Fruit fly (Drosophila melanogaster) whole organism, embryonic: ENCODE data around the gene CG14005.

Experiments
- Aef1 ChIP-seq: fragments of 200-800 bp; sonication (Bioruptor generic); IDR thresholded peaks from 3 replicates; pipeline ENCODE4 v1.3.6; 2022; ENCODE audit warnings: missing biosample characterization, missing genetic modification characterization
- B-H1 ChIP-seq: fragments of 200-800 bp; sonication (Bioruptor generic); IDR thresholded peaks from 3 replicates; pipeline ENCODE4 v1.3.6; 2022; ENCODE audit warnings: missing biosample characterization, missing genetic modification characterization
- CG10267 ChIP-seq: fragments of 200-800 bp; sonication (Bioruptor generic); optimal IDR thresholded peaks from 2 replicates; lab custom pipeline; 2018; ENCODE audit warnings: missing biosample characterization, mild to moderate bottlenecking, missing genetic modification characterization, moderate library complexity
- CG10462 ChIP-seq: fragments of 200-800 bp; sonication (Bioruptor generic); optimal IDR thresholded peaks from 2 replicates; lab custom pipeline; 2016; ENCODE audit warnings: missing biosample characterization, missing genetic modification characterization
- CG10654 ChIP-seq: fragments of 200-800 bp; sonication (Bioruptor generic); optimal IDR thresholded peaks from 2 replicates; lab custom pipeline; 2016; ENCODE audit warnings: missing biosample characterization, missing genetic modification characterization
- CG11247 ChIP-seq: fragments of 200-800 bp; sonication (Bioruptor generic); IDR thresholded peaks from 2 replicates; pipeline ENCODE4 v1.3.6; 2022; ENCODE audit warnings: missing biosample characterization, missing genetic modification characterization
- CG1233 ChIP-seq: fragments of 200-800 bp; sonication (Bioruptor generic); optimal IDR thresholded peaks from 4 replicates; lab custom pipeline; 2018; ENCODE audit warnings: missing biosample characterization, mild to moderate bottlenecking, missing genetic modification characterization
- CG13296 ChIP-seq: fragments of 200-800 bp; sonication (Bioruptor generic); optimal IDR thresholded peaks from 3 replicates; lab custom pipeline; 2018; ENCODE audit warnings: missing biosample characterization, mild to moderate bottlenecking, missing genetic modification characterization
- CG13424 ChIP-seq: fragments of 200-800 bp; sonication (Bioruptor generic); optimal IDR thresholded peaks from 2 replicates; lab custom pipeline; 2019; ENCODE audit warnings: missing biosample characterization, mild to moderate bottlenecking, missing genetic modification characterization, moderate library complexity
- CG14441 ChIP-seq: fragments of 200-800 bp; sonication (Bioruptor generic); IDR thresholded peaks from 2 replicates; pipeline ENCODE4 v1.3.6; 2022; ENCODE audit warnings: missing biosample characterization, missing genetic modification characterization
- CG14667 ChIP-seq: fragments of 200-800 bp; sonication (Bioruptor generic); IDR thresholded peaks from 2 replicates; pipeline ENCODE4 v1.3.6; 2022; ENCODE audit warnings: missing biosample characterization, missing genetic modification characterization
- CG17328 ChIP-seq: fragments of 200-800 bp; sonication (Bioruptor generic); IDR thresholded peaks from 2 replicates; pipeline ENCODE4 v1.3.6; 2022; ENCODE audit warnings: missing biosample characterization, missing genetic modification characterization
- CG18764 ChIP-seq: fragments of 200-800 bp; sonication (Bioruptor generic); optimal IDR thresholded peaks from 3 replicates; lab custom pipeline; 2016; ENCODE audit warnings: missing biosample characterization, missing genetic modification characterization
- CG2712 ChIP-seq: fragments of 200-800 bp; optimal IDR thresholded peaks from 3 replicates; lab custom pipeline; 2019; ENCODE audit warnings: missing biosample characterization, mild to moderate bottlenecking, missing genetic modification characterization, moderate library complexity
- CG4282 ChIP-seq: fragments of 200-800 bp; sonication (Bioruptor generic); optimal IDR thresholded peaks from 2 replicates; lab custom pipeline; 2016; ENCODE audit warnings: missing biosample characterization, missing genetic modification characterization
- CG6813 ChIP-seq: fragments of 200-800 bp; sonication (Bioruptor generic); optimal IDR thresholded peaks from 2 replicates; lab custom pipeline; 2017; ENCODE audit warnings: missing biosample characterization, missing genetic modification characterization, mild to moderate bottlenecking, moderate library complexity, missing genetic modification reagents
- CG9437 ChIP-seq: fragments of 200-800 bp; sonication (Bioruptor generic); optimal IDR thresholded peaks from 2 replicates; lab custom pipeline; 2018; ENCODE audit warnings: missing biosample characterization, mild to moderate bottlenecking, missing genetic modification characterization
- CG9609 ChIP-seq: fragments of 200-800 bp; sonication (Bioruptor generic); optimal IDR thresholded peaks from 3 replicates; lab custom pipeline; 2016; ENCODE audit warnings: missing biosample characterization, missing genetic modification characterization
- Camta ChIP-seq: fragments of 200-800 bp; sonication (Bioruptor generic); optimal IDR thresholded peaks from 2 replicates; lab custom pipeline; 2016; ENCODE audit warnings: missing biosample characterization, missing genetic modification characterization
- Doc3 ChIP-seq: fragments of 200-800 bp; sonication (Bioruptor generic); IDR thresholded peaks from 3 replicates; pipeline ENCODE4 v1.3.6; 2022; ENCODE audit warnings: missing biosample characterization, missing genetic modification characterization; ENCODE audit not compliant: partially characterized antibody
- Dp ChIP-seq: fragments of 200-800 bp; sonication (Bioruptor generic); optimal IDR thresholded peaks from 2 replicates; lab custom pipeline; 2018; ENCODE audit warnings: missing biosample characterization, mild to moderate bottlenecking, missing genetic modification characterization, moderate library complexity
- E2f2 ChIP-seq: fragments of 200-800 bp; sonication (Bioruptor generic); IDR thresholded peaks from 2 replicates; pipeline ENCODE4 v1.3.6; 2022; ENCODE audit warnings: missing biosample characterization, missing genetic modification characterization
- ERR ChIP-seq: fragments of 200-800 bp; sonication (Bioruptor generic); optimal IDR thresholded peaks from 2 replicates; lab custom pipeline; 2016; ENCODE audit warnings: missing biosample characterization, missing genetic modification characterization
- HmgZ ChIP-seq: fragments of 200-800 bp; sonication (Bioruptor generic); optimal IDR thresholded peaks from 2 replicates; lab custom pipeline; 2018; ENCODE audit warnings: missing biosample characterization, mild to moderate bottlenecking, missing genetic modification characterization
- Kr ChIP-seq: fragments of 200-800 bp; sonication (Bioruptor generic); optimal IDR thresholded peaks from 2 replicates; lab custom pipeline; 2017; ENCODE audit warnings: missing biosample characterization, mild to moderate bottlenecking, missing genetic modification characterization
- Lpt ChIP-seq: fragments of >200 bp; optimal IDR thresholded peaks from 2 replicates; lab custom pipeline; 2018; ENCODE audit warnings: missing biosample characterization, missing genetic modification characterization
- MTF-1 ChIP-seq: fragments of 200-800 bp; sonication (Bioruptor generic); optimal IDR thresholded peaks from 2 replicates; lab custom pipeline; 2018; ENCODE audit warnings: missing biosample characterization, mild to moderate bottlenecking, missing genetic modification characterization, borderline replicate concordance
- Myb ChIP-seq: fragments of 200-800 bp; sonication (Bioruptor generic); optimal IDR thresholded peaks from 2 replicates; lab custom pipeline; 2016; ENCODE audit warnings: missing biosample characterization, missing genetic modification characterization
- NK7.1 ChIP-seq: fragments of 200-800 bp; sonication (Bioruptor generic); optimal IDR thresholded peaks from 3 replicates; lab custom pipeline; 2016; ENCODE audit warnings: missing biosample characterization, missing genetic modification characterization
- Nf-YA ChIP-seq: fragments of 200-800 bp; sonication (Bioruptor generic); IDR thresholded peaks from 2 replicates; pipeline ENCODE4 v1.3.6; 2022; ENCODE audit warnings: missing biosample characterization, missing genetic modification characterization
- Trl ChIP-seq, 3 experiments: fragments of >200 bp in 2 of 3; fragments of 200-800 bp in 1 of 3; sonication (Bioruptor generic) in 1 of 3; optimal IDR thresholded peaks; 2 replicates in 1 of 3; 3 replicates in 2 of 3; lab custom pipeline; 2016 to 2017; ENCODE audit warnings: missing biosample characterization in 1 of 3, missing genetic modification characterization in 1 of 3
- ab ChIP-seq: fragments of 200-800 bp; sonication (Bioruptor generic); optimal IDR thresholded peaks from 2 replicates; lab custom pipeline; 2016; ENCODE audit warnings: missing biosample characterization, missing genetic modification characterization
- aop ChIP-seq: fragments of 200-800 bp; sonication (Bioruptor generic); IDR thresholded peaks from 2 replicates; pipeline ENCODE4 v1.3.6; 2022; ENCODE audit warnings: missing biosample characterization, missing genetic modification characterization
- ash1 ChIP-seq: fragments of 200-800 bp; sonication (Bioruptor generic); optimal IDR thresholded peaks from 2 replicates; lab custom pipeline; 2018; ENCODE audit warnings: missing biosample characterization, mild to moderate bottlenecking, missing genetic modification characterization
- bcd ChIP-seq: fragments of 200-800 bp; sonication (Bioruptor generic); optimal IDR thresholded peaks from 2 replicates; lab custom pipeline; 2017; ENCODE audit warnings: missing biosample characterization, mild to moderate bottlenecking, missing genetic modification characterization
- bsh ChIP-seq, 2 experiments: fragments of 200-800 bp; sonication (Bioruptor generic); optimal IDR thresholded peaks; 2 replicates each; lab custom pipeline; 2017 to 2018; ENCODE audit warnings: mild to moderate bottlenecking in 2 of 2, missing biosample characterization in 2 of 2, missing genetic modification characterization in 2 of 2, moderate library complexity in 1 of 2
- crc ChIP-seq: fragments of 200-800 bp; sonication (Bioruptor generic); optimal IDR thresholded peaks from 2 replicates; lab custom pipeline; 2016; ENCODE audit warnings: missing biosample characterization, missing genetic modification characterization
- croc ChIP-seq: fragments of 200-800 bp; sonication (Bioruptor generic); conservative IDR thresholded peaks from 3 replicates; pipeline ENCODE4 v1.3.6; 2022; ENCODE audit warnings: missing biosample characterization, missing genetic modification characterization
- disco-r ChIP-seq: fragments of 200-800 bp; sonication (Bioruptor generic); optimal IDR thresholded peaks from 2 replicates; lab custom pipeline; 2016; ENCODE audit warnings: missing biosample characterization, missing genetic modification characterization
- dysf ChIP-seq: fragments of 200-800 bp; sonication (Bioruptor generic); IDR thresholded peaks from 3 replicates; pipeline ENCODE4 v1.3.6; 2022; ENCODE audit warnings: missing biosample characterization, missing genetic modification characterization
- eyg ChIP-seq: fragments of 200-800 bp; sonication (Bioruptor generic); optimal IDR thresholded peaks from 3 replicates; lab custom pipeline; 2016; ENCODE audit warnings: missing biosample characterization, missing genetic modification characterization
- grau ChIP-seq: fragments of 200-800 bp; optimal IDR thresholded peaks from 3 replicates; lab custom pipeline; 2019; ENCODE audit warnings: missing biosample characterization, mild to moderate bottlenecking, missing genetic modification characterization, moderate library complexity
- gt ChIP-seq: fragments of 200-800 bp; sonication (Bioruptor generic); IDR thresholded peaks from 2 replicates; pipeline ENCODE4 v1.3.6; 2022; ENCODE audit warnings: missing biosample characterization, missing genetic modification characterization
- ken ChIP-seq: fragments of 200-800 bp; sonication (Bioruptor generic); IDR thresholded peaks from 3 replicates; pipeline ENCODE4 v1.3.6; 2022; ENCODE audit warnings: missing biosample characterization, missing genetic modification characterization
- knrl ChIP-seq: fragments of 200-800 bp; sonication (Bioruptor generic); IDR thresholded peaks from 3 replicates; pipeline ENCODE4 v1.3.6; 2022; ENCODE audit warnings: missing biosample characterization, missing genetic modification characterization; ENCODE audit not compliant: partially characterized antibody
- mam ChIP-seq: fragments of 200-800 bp; sonication (Bioruptor generic); optimal IDR thresholded peaks from 3 replicates; lab custom pipeline; 2016; ENCODE audit warnings: missing biosample characterization, missing genetic modification characterization
- oc ChIP-seq: fragments of 200-800 bp; sonication (Bioruptor generic); optimal IDR thresholded peaks from 2 replicates; lab custom pipeline; 2018; ENCODE audit warnings: missing biosample characterization, mild to moderate bottlenecking, missing genetic modification characterization, moderate library complexity
- psq ChIP-seq: fragments of 200-800 bp; sonication (Bioruptor generic); optimal IDR thresholded peaks from 2 replicates; lab custom pipeline; 2017; ENCODE audit warnings: missing biosample characterization, missing genetic modification characterization
- shn ChIP-seq: fragments of 200-800 bp; sonication (Bioruptor generic); optimal IDR thresholded peaks from 3 replicates; lab custom pipeline; 2016; ENCODE audit warnings: missing biosample characterization, missing genetic modification characterization
- sisA ChIP-seq: fragments of 200-800 bp; sonication (Bioruptor generic); IDR thresholded peaks from 2 replicates; pipeline ENCODE4 v1.3.6; 2022; ENCODE audit warnings: missing biosample characterization, missing genetic modification characterization
- zfh1 ChIP-seq: fragments of 200-800 bp; sonication (Bioruptor generic); IDR thresholded peaks from 3 replicates; pipeline ENCODE4 v1.3.6; 2022; ENCODE audit warnings: missing biosample characterization, missing genetic modification characterization

The CG14005 gene

DNA sequence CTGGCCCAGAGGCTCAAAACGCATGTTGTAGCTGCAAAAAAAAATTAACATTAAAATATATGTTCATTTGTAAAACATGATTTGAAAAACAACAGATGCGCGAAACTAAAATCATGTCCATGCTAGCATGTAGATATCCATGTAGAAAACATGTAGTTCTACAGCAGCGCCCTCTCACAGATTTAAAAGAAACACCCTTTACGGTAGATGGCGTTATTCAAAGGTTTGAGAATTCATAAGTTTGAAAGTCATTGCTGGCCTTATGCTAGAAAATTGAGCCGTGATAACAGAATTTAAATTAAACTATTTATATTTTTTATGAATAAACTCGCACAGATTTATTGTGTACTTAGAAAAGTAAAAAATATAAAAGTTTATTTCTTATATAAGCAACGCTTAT, 30.6 kb downstream of the CG14005 start (continued):
- TF ChIP-seq CG9437 (no peak), CG1233 (GFP tag; lab: Kevin White, UChicago) (peak; percentile 39), CG10267 (tag; lab: Kevin White, UChicago) (peak; percentile 15), dysf (GFP tag; lab: Robert Waterston, UW) (peak; percentile 55; the same call in 1 of the 3 replicates), Lpt (no peak), crc (no peak), CG14441 (GFP tag; lab: Robert Waterston, UW) (peak; percentile 44; the same call in 1 of the 2 replicates), ab (GFP tag; lab: Kevin White, UChicago) (no peak), CG10654 (peak; percentile 5), eyg (GFP tag; lab: Kevin White, UChicago) (no peak), CG17328 (0 out of 2 replicates have a peak, but pooled peaks have one; percentile 9), Camta (GFP tag; lab: Kevin White, UChicago) (no peak), bsh (GFP tag; optimal IDR thresholded peaks at IDR 0.05; lab: Kevin White, UChicago) (no peak), grau (tag; lab: Kevin White, UChicago) (no peak), CG14667 (peak; percentile 41; the same call in 1 of the 2 replicates), HmgZ (tag; lab: Kevin White, UChicago) (peak; percentile 45), CG9609 (peak; percentile 1), mam (GFP tag; lab: Kevin White, UChicago) (peak; percentile 32), aop (no peak), ash1 (no peak), ERR (GFP tag; lab: Kevin White, UChicago) (no peak), sisA (peak; percentile 69), CG6813 (no peak), knrl (GFP tag; lab: Robert Waterston, UW) (peak; percentile 77), shn (GFP tag; lab: Kevin White, UChicago) (no peak), NK7.1 (GFP tag; lab: Kevin White, UChicago) (no peak), MTF-1 (GFP tag; lab: Kevin White, UChicago) (no peak), CG18764 (GFP tag; lab: Kevin White, UChicago) (peak; percentile 41), Trl (optimal IDR thresholded peaks at IDR 0.05; lab: Kevin White, UChicago) (no peak), Trl (GFP tag; optimal IDR thresholded peaks at IDR 0.05; lab: Kevin White, UChicago) (peak; percentile 13), zfh1 (GFP tag; lab: Robert Waterston, UW) (peak; percentile 50; the same call in 2 of the 3 replicates), CG2712 (no peak), CG11247 (peak; percentile 43; the same call in 1 of the 2 replicates), E2f2 (GFP tag; lab: Robert Waterston, UW) (peak; percentile 63), Nf-YA (no peak), CG13296 (GFP tag; lab: Kevin White, UChicago) (no peak), bcd (GFP tag; lab: Kevin White, UChicago) (peak; percentile 41), ken (peak; percentile 73; the same call in 2 of the 3 replicates), CG10462 (no peak), psq (GFP tag; lab: Kevin White, UChicago) (no peak), gt (no peak), croc (GFP tag; lab: Robert Waterston, UW) (no peak), Myb (GFP tag; lab: Kevin White, UChicago) (peak; percentile 22), Doc3 (no peak), Aef1 (GFP tag; lab: Robert Waterston, UW) (peak; percentile 43; the same call in 2 of the 3 replicates), oc (tag; lab: Kevin White, UChicago) (no peak), CG13424 (tag; lab: Kevin White, UChicago) (peak; percentile 5), B-H1 (GFP tag; lab: Robert Waterston, UW) (no peak), disco-r (no peak), Kr (GFP tag; lab: Kevin White, UChicago) (no peak), Dp (GFP tag; lab: Kevin White, UChicago) (peak; percentile 47), CG4282 (GFP tag; lab: Kevin White, UChicago) (no peak)
